Fruit fly (Drosophila melanogaster) Kc167 (cell line): ENCODE data around the gene CG5180.

ENCODE experiments used
- Myc ChIP-seq: fragments of >200 bp; optimal IDR thresholded peaks from 2 replicates; lab custom pipeline; 2017; ENCODE audit warnings: missing external identifiers
- h ChIP-seq: fragments of >200 bp; optimal IDR thresholded peaks from 3 replicates; lab custom pipeline; 2018; ENCODE audit warnings: missing external identifiers
- psq ChIP-seq: fragments of >200 bp; optimal IDR thresholded peaks from 2 replicates; lab custom pipeline; 2017; ENCODE audit warnings: missing external identifiers
- ttk ChIP-seq: sonication (Bioruptor generic); optimal IDR thresholded peaks from 2 replicates; lab custom pipeline; 2017; ENCODE audit warnings: missing external identifiers

- TF ChIP-seq Myc (lab: Kevin White, UChicago): no peak
- no peak for TF ChIP-seq psq (lab: Kevin White, UChicago)
- no peak for TF ChIP-seq ttk (lab: Kevin White, UChicago)
- no peak for TF ChIP-seq h
Observed at dm6 chr3R:20543719-20544118, 14.0 kb upstream of the CG5180 start.
